Fruit fly (Drosophila melanogaster): Measurements from ENCODE around the gene Cmpk.
A peak's percentile ranks its signal among the peaks of the same experiment; 100 is the strongest.

Gene Cmpk

DNA sequence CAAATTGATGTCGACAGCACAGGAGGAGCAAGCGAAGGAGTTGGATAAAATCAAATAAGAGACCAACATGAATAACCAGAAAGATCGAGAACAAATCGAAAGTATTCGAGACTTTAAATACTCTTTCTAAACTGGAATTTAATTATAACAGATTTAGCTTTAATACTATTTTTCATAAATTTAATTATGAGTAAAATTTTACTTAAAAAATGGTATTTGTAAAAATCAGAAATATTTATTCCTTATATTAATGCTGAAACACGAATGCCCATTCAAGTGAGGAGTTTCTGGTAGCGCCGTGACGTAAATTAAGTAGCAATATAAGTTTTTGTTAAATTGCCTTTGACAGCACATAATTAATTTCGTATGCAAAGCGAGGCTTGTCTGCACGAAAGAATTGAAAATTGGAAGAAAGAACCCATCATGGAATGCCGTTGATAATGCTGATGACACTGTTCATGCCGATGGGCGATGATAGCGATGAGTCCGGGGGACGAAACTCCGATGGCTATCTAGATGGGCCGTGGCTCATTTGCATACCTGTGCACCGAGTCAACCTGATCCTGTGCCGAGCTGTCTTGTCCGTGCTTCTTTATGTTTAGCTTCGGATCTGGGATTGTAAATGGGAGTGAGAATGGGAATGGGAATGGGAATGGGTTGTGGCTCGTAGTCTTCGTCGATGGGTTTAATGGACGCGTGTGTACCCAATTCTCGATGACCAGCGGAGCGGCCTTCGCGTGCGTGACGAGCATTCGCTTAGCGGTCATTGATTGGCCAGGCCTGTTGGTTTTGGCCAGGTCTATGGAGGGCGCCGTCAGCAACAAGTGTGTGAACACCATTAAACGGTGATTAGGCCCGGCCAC, 42.2 kb downstream of the Cmpk start (continued):
- TF ChIP-seq CG15514 (GFP tag; optimal IDR thresholded peaks at IDR 0.05) (no peak), zen (tag; optimal IDR thresholded peaks at IDR 0.05) (peak; percentile 72), CG3995 (GFP tag; optimal IDR thresholded peaks at IDR 0.05) (no peak), grau (tag; optimal IDR thresholded peaks at IDR 0.05) (peak; percentile 57), ken (GFP tag; IDR thresholded peaks at IDR 0.05) (no peak), tio (GFP tag; optimal IDR thresholded peaks at IDR 0.05) (no peak), Ets97D (GFP tag; optimal IDR thresholded peaks at IDR 0.05) (no peak), Bdp1 (GFP tag; optimal IDR thresholded peaks at IDR 0.05) (no peak), CkIIα-i1 (GFP tag; IDR thresholded peaks at IDR 0.05) (no peak), CG34224 (GFP tag; IDR thresholded peaks at IDR 0.05; ENCODE audit: partially characterized antibody) (no peak), CG8089 (GFP tag; optimal IDR thresholded peaks at IDR 0.05) (no peak), unpg (GFP tag; optimal IDR thresholded peaks at IDR 0.05) (peak; percentile 61), CG7928 (GFP tag; optimal IDR thresholded peaks at IDR 0.05) (no peak), zfh2 (GFP tag; optimal IDR thresholded peaks at IDR 0.05) (no peak), sob (GFP tag; IDR thresholded peaks at IDR 0.05) (0 out of 2 replicates have a peak, but pooled peaks have one; percentile 13), CG11085 (GFP tag; IDR thresholded peaks at IDR 0.05) (no peak), Sry-β (GFP tag; optimal IDR thresholded peaks at IDR 0.05) (no peak), CG8478 (optimal IDR thresholded peaks at IDR 0.05) (no peak), CG10654 (GFP tag; optimal IDR thresholded peaks at IDR 0.05) (no peak), Xbp1 (GFP tag; optimal IDR thresholded peaks at IDR 0.05) (peak; percentile 7), lbe (GFP tag; optimal IDR thresholded peaks at IDR 0.05) (no peak), CG14014 (GFP tag; IDR thresholded peaks at IDR 0.05) (no peak; the same call in 1 of the 2 replicates), CG1603 (tag; optimal IDR thresholded peaks at IDR 0.05) (no peak), Elba2 (GFP tag; optimal IDR thresholded peaks at IDR 0.05) (no peak), lab (GFP tag; optimal IDR thresholded peaks at IDR 0.05) (no peak), ewg (GFP tag; optimal IDR thresholded peaks at IDR 0.05) (no peak), prd (optimal IDR thresholded peaks at IDR 0.05) (no peak), prd (GFP tag; IDR thresholded peaks at IDR 0.05) (peak; percentile 33; the same call in 2 of the 3 replicates), CG18476 (GFP tag; optimal IDR thresholded peaks at IDR 0.05) (no peak), CG17568 (GFP tag; optimal IDR thresholded peaks at IDR 0.05) (no peak), her (GFP tag; optimal IDR thresholded peaks at IDR 0.05) (no peak), chm (GFP tag; IDR thresholded peaks at IDR 0.05) (peak; percentile 34; the same call in 1 of the 2 replicates), CG8359 (GFP tag; optimal IDR thresholded peaks at IDR 0.05; ENCODE audit: borderline replicate concordance) (no peak), sd (tag; optimal IDR thresholded peaks at IDR 0.05) (peak; percentile 53), HmgD (GFP tag; optimal IDR thresholded peaks at IDR 0.05) (no peak), fd3F (GFP tag; optimal IDR thresholded peaks at IDR 0.05) (no peak), CG17829 (tag; optimal IDR thresholded peaks at IDR 0.05) (peak; percentile 82), eve (GFP tag; optimal IDR thresholded peaks at IDR 0.05) (no peak), cg (GFP tag; optimal IDR thresholded peaks at IDR 0.05) (no peak), CG10321 (GFP tag; IDR thresholded peaks at IDR 0.05) (no peak), kah (GFP tag; optimal IDR thresholded peaks at IDR 0.05) (peak; percentile 75), CG9932 (GFP tag; IDR thresholded peaks at IDR 0.05) (no peak), CG9876 (GFP tag; optimal IDR thresholded peaks at IDR 0.05) (no peak), hbn (GFP tag; IDR thresholded peaks at IDR 0.05; ENCODE audit: partially characterized antibody) (no peak), onecut (GFP tag; IDR thresholded peaks at IDR 0.05) (no peak), pan (optimal IDR thresholded peaks at IDR 0.05) (no peak), pan (GFP tag; optimal IDR thresholded peaks at IDR 0.05 in 1 of 2, IDR thresholded peaks at IDR 0.05 in 1 of 2) (no peak), CrebB (tag; optimal IDR thresholded peaks at IDR 0.05) (no peak), CG4617 (GFP tag; optimal IDR thresholded peaks at IDR 0.05; ENCODE audit: borderline replicate concordance) (no peak), CG12942 (GFP tag; optimal IDR thresholded peaks at IDR 0.05) (no peak)

Data from whole organism, embryonic.